Fruit fly (Drosophila melanogaster) whole organism, pupa: ENCODE measurements around the gene RIOK2.

Experiments used
- CG10348 ChIP-seq: fragments of 200-800 bp; sonication (Bioruptor generic); IDR thresholded peaks from 2 replicates; pipeline ENCODE4 v1.3.6; 2022; ENCODE audit warnings: missing biosample characterization, missing genetic modification characterization
- CG14655 ChIP-seq: fragments of 200-800 bp; sonication (Bioruptor generic); optimal IDR thresholded peaks from 3 replicates; lab custom pipeline; 2017; ENCODE audit warnings: mild to moderate bottlenecking, missing biosample characterization, missing genetic modification reagents, missing genetic modification characterization
- CG8301 ChIP-seq: fragments of 200-800 bp; sonication (Bioruptor generic); optimal IDR thresholded peaks from 2 replicates; lab custom pipeline; 2018; ENCODE audit warnings: missing biosample characterization, mild to moderate bottlenecking, missing genetic modification characterization

DNA sequence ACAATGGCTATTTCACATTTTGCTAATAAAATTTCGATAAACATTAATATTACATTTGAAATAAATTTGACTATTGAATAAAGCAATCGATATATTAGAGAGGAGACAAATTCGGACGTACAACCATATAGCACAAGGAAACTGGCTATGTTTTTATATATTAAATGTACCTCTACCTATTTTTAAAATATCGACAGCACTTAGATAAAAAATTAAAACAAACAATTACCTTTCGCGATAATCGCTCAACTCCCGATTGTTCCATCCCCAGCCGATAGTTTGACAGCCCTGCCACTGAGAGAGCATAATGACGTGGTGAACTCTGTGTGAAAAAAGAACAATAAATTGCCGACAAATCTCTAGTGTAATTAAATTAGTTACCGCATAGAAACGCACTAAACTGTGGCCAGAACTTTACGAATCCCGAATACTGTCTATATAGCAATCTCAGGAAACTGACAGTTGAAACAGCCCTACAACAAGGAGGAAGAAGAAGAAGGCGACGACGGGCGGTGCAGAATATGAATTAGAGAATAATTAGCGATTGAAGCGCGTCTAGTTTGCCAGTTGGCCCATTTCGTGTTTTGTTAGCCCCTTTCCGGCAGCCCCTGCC is 6.9 kb upstream of the RIOK2 start, which contains the start of gene CG11857:
- TF ChIP-seq CG14655 (GFP tag; lab: Kevin White, UChicago) (no peak), CG10348 (GFP tag; lab: Robert Waterston, UW) (peak; percentile 96), CG8301 (tag; lab: Kevin White, UChicago) (peak; percentile 92)
